Fruit fly (Drosophila melanogaster) Kc167 (cell line): Measurements from ENCODE around the gene Cpsf100.

Experiments used
- Myc ChIP-seq: fragments of >200 bp; optimal IDR thresholded peaks from 2 replicates; lab custom pipeline; 2017; ENCODE audit warnings: missing external identifiers
- h ChIP-seq: fragments of >200 bp; optimal IDR thresholded peaks from 3 replicates; lab custom pipeline; 2018; ENCODE audit warnings: missing external identifiers
- insv ChIP-seq: fragments of >200 bp; optimal IDR thresholded peaks from 3 replicates; lab custom pipeline; 2018; ENCODE audit warnings: missing external identifiers
- ttk ChIP-seq: sonication (Bioruptor generic); optimal IDR thresholded peaks from 2 replicates; lab custom pipeline; 2017; ENCODE audit warnings: missing external identifiers

- TF ChIP-seq ttk (lab: Kevin White, UChicago) (no peak), insv (lab: Kevin White, UChicago) (no peak), h (lab: Kevin White, UChicago) (no peak), Myc (lab: Kevin White, UChicago) (no peak)
Observed at dm6 chr3R:29033909-29034629, at the start of gene Cpsf100, which contains the start of gene beta4GalNAcTB.
